Worm (Caenorhabditis elegans) whole organism, L1 larva: ENCODE data around the gene F58G1.7.

Experiments used
- ceh-90 ChIP-seq: sonication (generic microtip); optimal IDR thresholded peaks from 2 replicates; lab custom pipeline; 2016; ENCODE audit warnings: missing genetic modification characterization, missing compliant biosample characterization
- fkh-8 ChIP-seq: sonication (generic microtip); optimal IDR thresholded peaks from 2 replicates; lab custom pipeline; 2016; ENCODE audit warnings: mild to moderate bottlenecking, missing genetic modification characterization, missing compliant biosample characterization
- lin-39 ChIP-seq: fragments of 150-350 bp; optimal IDR thresholded peaks from 2 replicates; lab custom pipeline; 2014; ENCODE audit warnings: missing biosample characterization, missing genetic modification reagents, missing genetic modification characterization
- nhr-20 ChIP-seq: sonication (generic microtip); optimal IDR thresholded peaks from 2 replicates; lab custom pipeline; 2016; ENCODE audit warnings: mild to moderate bottlenecking, missing genetic modification characterization, missing compliant biosample characterization
- nhr-76 ChIP-seq: sonication (generic microtip); optimal IDR thresholded peaks from 2 replicates; lab custom pipeline; 2017; ENCODE audit warnings: missing biosample characterization, missing genetic modification characterization
- nhr-85 ChIP-seq: sonication (generic microtip); peaks from one replicate; lab custom pipeline; 2016; ENCODE audit warnings: missing genetic modification characterization, inconsistent platforms, missing compliant biosample characterization
- nhr-90 ChIP-seq: sonication (generic microtip); optimal IDR thresholded peaks from 2 replicates; lab custom pipeline; 2016; ENCODE audit warnings: mild to moderate bottlenecking, missing genetic modification characterization, missing compliant biosample characterization; ENCODE audit not compliant: poor library complexity
- sup-37 ChIP-seq: fragments of 200-800 bp; sonication (Bioruptor generic); optimal IDR thresholded peaks from 2 replicates; lab custom pipeline; 2018; ENCODE audit warnings: mild to moderate bottlenecking, missing genetic modification characterization, missing compliant biosample characterization
- swsn-7 ChIP-seq: sonication (generic microtip); optimal IDR thresholded peaks from 2 replicates; lab custom pipeline; 2016; ENCODE audit warnings: missing genetic modification characterization, missing compliant biosample characterization
- tbx-2 ChIP-seq: sonication (generic microtip); optimal IDR thresholded peaks from 2 replicates; lab custom pipeline; 2016; ENCODE audit warnings: missing genetic modification characterization, missing compliant biosample characterization
- unc-130 ChIP-seq: fragments of 150-350 bp; optimal IDR thresholded peaks from 2 replicates; lab custom pipeline; 2017; ENCODE audit warnings: missing biosample characterization, missing genetic modification characterization, inconsistent platforms
- unc-62 ChIP-seq: fragments of 150-350 bp; optimal IDR thresholded peaks from 2 replicates; lab custom pipeline; 2014; ENCODE audit warnings: missing biosample characterization, missing genetic modification reagents, missing genetic modification characterization

DNA sequence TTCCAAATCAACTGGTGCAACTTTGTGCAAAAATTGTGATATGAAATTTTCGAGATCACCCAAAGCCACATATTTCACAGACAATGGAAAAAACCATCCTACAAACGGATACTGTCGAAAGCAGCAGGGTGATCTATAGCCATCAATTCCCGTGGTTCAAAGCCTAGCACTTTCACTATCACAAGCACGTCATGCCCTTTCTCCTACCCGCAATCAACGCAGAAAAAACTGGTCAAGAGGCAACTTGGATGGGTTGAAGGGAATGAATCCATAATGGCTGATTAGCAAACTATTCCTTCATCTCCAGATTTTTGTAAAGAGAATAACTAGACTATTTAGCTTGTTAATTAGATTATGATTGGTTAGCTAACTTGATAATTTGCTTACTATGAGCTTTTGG lies 13.7 kb upstream of the F58G1.7 start:
- TF ChIP-seq tbx-2 (tag; lab: Kevin White, UChicago) (no peak), ceh-90 (tag; lab: Kevin White, UChicago) (no peak), nhr-90 (tag; lab: Kevin White, UChicago) (no peak), nhr-85 (tag; lab: Kevin White, UChicago) (no peak), fkh-8 (tag; lab: Kevin White, UChicago) (no peak), sup-37 (GFP tag; lab: Kevin White, UChicago) (no peak), lin-39 (tag; lab: Kevin White, UChicago) (no peak), unc-130 (tag; lab: Kevin White, UChicago) (no peak), unc-62 (GFP tag; lab: Kevin White, UChicago) (no peak), nhr-76 (tag; lab: Kevin White, UChicago) (no peak), swsn-7 (no peak), nhr-20 (tag; lab: Kevin White, UChicago) (no peak)
